Worm (Caenorhabditis elegans) whole organism, L4 larva: ENCODE results near the gene srg-40.

Source experiments
- F10B5.3 ChIP-seq: sonication (generic microtip); optimal IDR thresholded peaks from 2 replicates; lab custom pipeline; 2016; ENCODE audit warnings: mild to moderate bottlenecking, missing genetic modification characterization, missing compliant biosample characterization
- F37D6.2 ChIP-seq: sonication (generic microtip); optimal IDR thresholded peaks from 2 replicates; lab custom pipeline; 2016; ENCODE audit warnings: mild to moderate bottlenecking, missing genetic modification characterization, missing compliant biosample characterization
- F44E2.7 ChIP-seq: fragments of 200-800 bp; sonication (Bioruptor generic); IDR thresholded peaks from 2 replicates; pipeline ENCODE4 v2.1.2; 2022; ENCODE audit warnings: missing genetic modification characterization, missing compliant biosample characterization
- R02D3.7 ChIP-seq: fragments of 150-350 bp; sonication (generic microtip); optimal IDR thresholded peaks from 3 replicates; lab custom pipeline; 2014; ENCODE audit warnings: missing biosample characterization, missing genetic modification characterization
- T20F7.1 ChIP-seq: fragments of 200-800 bp; sonication (Bioruptor generic); optimal IDR thresholded peaks from 2 replicates; lab custom pipeline; 2018; ENCODE audit warnings: mild to moderate bottlenecking, missing genetic modification characterization, missing compliant biosample characterization
- T26A8.4 ChIP-seq: fragments of 200-800 bp; sonication (Bioruptor generic); IDR thresholded peaks from 2 replicates; pipeline ENCODE4 v1.3.6; 2022; ENCODE audit warnings: missing genetic modification characterization, missing compliant biosample characterization
- Y5F2A.4 ChIP-seq: fragments of 200-800 bp; sonication (Bioruptor generic); optimal IDR thresholded peaks from 2 replicates; lab custom pipeline; 2018; ENCODE audit warnings: mild to moderate bottlenecking, missing genetic modification characterization, missing compliant biosample characterization
- ZK546.5 ChIP-seq, 2 experiments: sonication (generic microtip); optimal IDR thresholded peaks; 2 replicates each; lab custom pipeline; 2017; ENCODE audit warnings: missing biosample characterization in 2 of 2, missing genetic modification characterization in 2 of 2
- aha-1 ChIP-seq: fragments of 150-350 bp; peaks from one replicate; lab custom pipeline; 2014; ENCODE audit warnings: missing biosample characterization, missing genetic modification characterization
- aly-2 ChIP-seq: sonication (generic microtip); optimal IDR thresholded peaks from 2 replicates; lab custom pipeline; 2018; ENCODE audit warnings: missing biosample characterization, missing genetic modification characterization
- attf-4 ChIP-seq: sonication (generic microtip); optimal IDR thresholded peaks from 3 replicates; lab custom pipeline; 2017; ENCODE audit warnings: missing biosample characterization, missing genetic modification characterization
- ceh-44 ChIP-seq: fragments of 200-800 bp; sonication (Bioruptor generic); IDR thresholded peaks from 2 replicates; pipeline ENCODE4 v1.3.6; 2022; ENCODE audit warnings: missing genetic modification reagents, missing genetic modification characterization, missing compliant biosample characterization
- ceh-62 ChIP-seq: sonication (generic microtip); optimal IDR thresholded peaks from 2 replicates; lab custom pipeline; 2017; ENCODE audit warnings: missing biosample characterization, missing genetic modification characterization
- ceh-82 ChIP-seq: sonication (generic microtip); optimal IDR thresholded peaks from 2 replicates; lab custom pipeline; 2017; ENCODE audit warnings: missing biosample characterization, missing genetic modification characterization
- ces-1 ChIP-seq: fragments of 150-350 bp; sonication (generic microtip); optimal IDR thresholded peaks from 4 replicates; lab custom pipeline; 2014; ENCODE audit warnings: missing biosample characterization, missing genetic modification reagents, missing genetic modification characterization
- cey-2 ChIP-seq: sonication (generic microtip); optimal IDR thresholded peaks from 3 replicates; lab custom pipeline; 2017; ENCODE audit warnings: missing genetic modification characterization, mild to moderate bottlenecking, missing compliant biosample characterization, antibody characterized with exemption, borderline replicate concordance; ENCODE audit not compliant: insufficient read depth
- ctbp-1 ChIP-seq: fragments of 200-800 bp; sonication (Bioruptor generic); IDR thresholded peaks from 2 replicates; pipeline ENCODE4 v1.3.6; 2022; ENCODE audit warnings: missing genetic modification reagents, missing genetic modification characterization, missing compliant biosample characterization
- dmd-8 ChIP-seq: fragments of 200-800 bp; sonication (Bioruptor generic); IDR thresholded peaks from 2 replicates; pipeline ENCODE4 v1.3.6; 2022; ENCODE audit warnings: missing genetic modification characterization, missing compliant biosample characterization
- dmd-9 ChIP-seq: fragments of 200-800 bp; sonication (Bioruptor generic); IDR thresholded peaks from 2 replicates; pipeline ENCODE4 v1.3.6; 2022; ENCODE audit warnings: missing genetic modification reagents, missing genetic modification characterization, missing compliant biosample characterization
- dpl-1 ChIP-seq: fragments of 150-350 bp; optimal IDR thresholded peaks from 2 replicates; lab custom pipeline; 2014; ENCODE audit warnings: missing biosample characterization, missing genetic modification reagents, missing genetic modification characterization
- egl-27 ChIP-seq: sonication (generic microtip); optimal IDR thresholded peaks from 3 replicates; lab custom pipeline; 2017; ENCODE audit warnings: missing biosample characterization, missing genetic modification reagents, missing genetic modification characterization
- egl-43 ChIP-seq: fragments of 200-800 bp; sonication (Bioruptor generic); IDR thresholded peaks from 2 replicates; pipeline ENCODE4 v1.3.6; 2022; ENCODE audit warnings: missing genetic modification reagents, missing genetic modification characterization, missing compliant biosample characterization
- fkh-10 ChIP-seq: fragments of 150-350 bp; optimal IDR thresholded peaks from 2 replicates; lab custom pipeline; 2014; ENCODE audit warnings: missing biosample characterization, missing genetic modification reagents, missing genetic modification characterization
- fos-1 ChIP-seq: fragments of 150-350 bp; optimal IDR thresholded peaks from 2 replicates; lab custom pipeline; 2014; ENCODE audit warnings: missing biosample characterization, missing genetic modification characterization
- hif-1 ChIP-seq, 2 experiments: sonication (generic microtip); optimal IDR thresholded peaks; 2 replicates each; lab custom pipeline; 2016 to 2017; ENCODE audit warnings: missing compliant biosample characterization in 2 of 2, missing genetic modification characterization in 2 of 2, missing genetic modification reagents in 2 of 2, missing genotype in 2 of 2, mild to moderate bottlenecking in 1 of 2
- hlh-30 ChIP-seq: sonication (generic microtip); optimal IDR thresholded peaks from 2 replicates; lab custom pipeline; 2017; ENCODE audit warnings: antibody characterized with exemption, mild to moderate bottlenecking, missing genetic modification characterization, missing compliant biosample characterization; ENCODE audit not compliant: insufficient read depth
- hmg-1.1 ChIP-seq: fragments of 200-800 bp; sonication (Bioruptor generic); IDR thresholded peaks from 2 replicates; pipeline ENCODE4 v1.3.6; 2022; ENCODE audit warnings: missing genetic modification reagents, missing genetic modification characterization, missing compliant biosample characterization
- lin-1 ChIP-seq: fragments of 200-800 bp; sonication (Bioruptor generic); IDR thresholded peaks from 2 replicates; pipeline ENCODE4 v1.3.6; 2022; ENCODE audit warnings: missing genetic modification reagents, missing genetic modification characterization, missing compliant biosample characterization
- lin-39 ChIP-seq: fragments of 150-350 bp; optimal IDR thresholded peaks from 2 replicates; lab custom pipeline; 2014; ENCODE audit warnings: missing biosample characterization, missing genetic modification reagents, missing genetic modification characterization
- lsy-2 ChIP-seq, 2 experiments: fragments of 150-350 bp in 1 of 2; sonication (generic microtip) in 1 of 2; optimal IDR thresholded peaks; 2 replicates each; lab custom pipeline; 2014 to 2017; ENCODE audit warnings: missing biosample characterization in 2 of 2, missing genetic modification characterization in 2 of 2
- madf-5 ChIP-seq, 2 experiments: fragments of 200-800 bp; sonication (Bioruptor generic); IDR thresholded peaks; 2 replicates each; pipeline ENCODE4 v1.3.6; 2022; ENCODE audit warnings: missing compliant biosample characterization in 2 of 2, missing genetic modification characterization in 2 of 2
- mdl-1 ChIP-seq, 2 experiments: fragments of 150-350 bp in 1 of 2; sonication (generic microtip) in 1 of 2; optimal IDR thresholded peaks; 2 replicates each; lab custom pipeline; 2014 to 2017; ENCODE audit warnings: missing biosample characterization in 2 of 2, missing genetic modification characterization in 2 of 2
- mdt-29 ChIP-seq: fragments of 200-800 bp; sonication (Bioruptor generic); IDR thresholded peaks from 2 replicates; pipeline ENCODE4 v1.3.6; 2022; ENCODE audit warnings: missing genetic modification reagents, missing genetic modification characterization, missing compliant biosample characterization
- mep-1 ChIP-seq: fragments of 150-350 bp; sonication (generic microtip); optimal IDR thresholded peaks from 3 replicates; lab custom pipeline; 2014; ENCODE audit warnings: missing biosample characterization, missing genetic modification characterization
- mes-2 ChIP-seq: sonication (generic microtip); optimal IDR thresholded peaks from 2 replicates; lab custom pipeline; 2016; ENCODE audit warnings: missing genotype, mild to moderate bottlenecking, missing genetic modification characterization, missing compliant biosample characterization; ENCODE audit not compliant: poor library complexity, severe bottlenecking
- mxl-2 ChIP-seq: fragments of 200-800 bp; sonication (Bioruptor generic); conservative IDR thresholded peaks from 2 replicates; pipeline ENCODE4 v1.3.6; 2022; ENCODE audit warnings: missing genetic modification reagents, missing genetic modification characterization, missing compliant biosample characterization
- nhr-237 ChIP-seq: sonication (generic microtip); optimal IDR thresholded peaks from 2 replicates; lab custom pipeline; 2017; ENCODE audit warnings: missing biosample characterization, missing genetic modification characterization
- nhr-41 ChIP-seq: fragments of 200-800 bp; sonication (Bioruptor generic); IDR thresholded peaks from 2 replicates; pipeline ENCODE4 v1.3.6; 2022; ENCODE audit warnings: missing genetic modification reagents, missing genetic modification characterization, missing compliant biosample characterization
- nhr-48 ChIP-seq: sonication (generic microtip); optimal IDR thresholded peaks from 2 replicates; lab custom pipeline; 2016; ENCODE audit warnings: mild to moderate bottlenecking, missing genetic modification characterization, missing compliant biosample characterization
- nhr-6 ChIP-seq: fragments of 150-350 bp; optimal IDR thresholded peaks from 2 replicates; lab custom pipeline; 2014; ENCODE audit warnings: missing biosample characterization, missing genetic modification characterization
- pha-4 ChIP-seq, 2 experiments: fragments of 150-350 bp in 1 of 2; fragments of 200-800 bp in 1 of 2; sonication (Bioruptor generic) in 1 of 2; IDR thresholded peaks in 1 of 2; optimal IDR thresholded peaks in 1 of 2; 2 replicates each; pipeline versions ENCODE4 v1.3.6 to Lab custom; 2014 to 2022; ENCODE audit warnings: missing genetic modification characterization in 2 of 2, missing genetic modification reagents in 2 of 2, missing biosample characterization in 1 of 2, missing compliant biosample characterization in 1 of 2
- rbr-2 ChIP-seq: sonication (generic microtip); optimal IDR thresholded peaks from 2 replicates; lab custom pipeline; 2016; ENCODE audit warnings: missing genotype, missing genetic modification characterization, missing compliant biosample characterization
- snpc-1.2 ChIP-seq: fragments of 200-800 bp; sonication (Bioruptor generic); IDR thresholded peaks from 2 replicates; pipeline ENCODE4 v1.3.6; 2022; ENCODE audit warnings: missing genetic modification reagents, missing genetic modification characterization, missing compliant biosample characterization
- spr-1 ChIP-seq: sonication (generic microtip); optimal IDR thresholded peaks from 2 replicates; lab custom pipeline; 2016; ENCODE audit warnings: mild to moderate bottlenecking, missing genetic modification characterization, missing compliant biosample characterization
- tag-97 ChIP-seq: fragments of 200-800 bp; sonication (Bioruptor generic); IDR thresholded peaks from 2 replicates; pipeline ENCODE4 v1.3.6; 2022; ENCODE audit warnings: missing genetic modification characterization, missing compliant biosample characterization
- tra-1 ChIP-seq: fragments of 200-800 bp; sonication (Bioruptor generic); IDR thresholded peaks from 2 replicates; pipeline ENCODE4 v1.3.6; 2022; ENCODE audit warnings: missing genetic modification reagents, missing genetic modification characterization, missing compliant biosample characterization
- unc-62 ChIP-seq, 3 experiments: fragments of 150-350 bp in 1 of 3; sonication (generic microtip); optimal IDR thresholded peaks in 2 of 3; peaks in 1 of 3; 1 replicate in 1 of 3; 2 replicates in 2 of 3; lab custom pipeline; 2014 to 2017; ENCODE audit warnings: missing biosample characterization in 3 of 3, missing genetic modification characterization in 3 of 3, missing genetic modification reagents in 3 of 3, missing genotype in 1 of 3
- zag-1 ChIP-seq: fragments of 150-350 bp; optimal IDR thresholded peaks from 2 replicates; lab custom pipeline; 2014; ENCODE audit warnings: missing biosample characterization, missing genetic modification characterization
- zip-2 ChIP-seq: fragments of 150-350 bp; optimal IDR thresholded peaks from 2 replicates; lab custom pipeline; 2014; ENCODE audit warnings: missing biosample characterization, missing genetic modification characterization
- ztf-11 ChIP-seq: fragments of 150-350 bp; optimal IDR thresholded peaks from 2 replicates; lab custom pipeline; 2014; ENCODE audit warnings: missing biosample characterization, missing genetic modification characterization
- ztf-7 ChIP-seq: fragments of 150-350 bp; optimal IDR thresholded peaks from 2 replicates; lab custom pipeline; 2014; ENCODE audit warnings: missing biosample characterization, missing genetic modification characterization

srg-40 gene

DNA sequence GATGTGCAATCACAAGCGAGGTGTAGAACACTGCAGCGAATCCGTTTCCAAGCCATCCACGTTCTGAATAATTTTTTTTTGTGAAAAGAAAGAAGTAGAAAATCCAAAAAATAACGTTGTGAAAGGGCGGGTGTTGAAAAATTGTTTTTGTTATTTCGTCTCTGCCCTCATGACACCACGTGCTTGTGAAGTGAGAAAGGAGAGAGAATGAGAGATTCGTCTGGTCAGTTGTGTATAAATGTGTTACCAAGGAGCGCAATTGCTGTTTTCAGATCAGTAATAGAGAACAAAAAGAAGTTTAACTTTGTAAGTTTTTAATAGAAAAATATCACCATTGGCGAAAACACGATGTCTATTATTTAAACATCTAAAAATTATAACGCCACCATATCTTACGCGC lies 43.1 kb downstream of the srg-40 start (continued):
- TF ChIP-seq T26A8.4 (GFP tag; lab: Robert Waterston, UW) (no peak), snpc-1.2 (GFP tag; lab: Robert Waterston, UW) (no peak), lsy-2 (tag; optimal IDR thresholded peaks at IDR 0.05; lab: Kevin White, UChicago) (peak in 1 of 2 experiments; percentile 33), R02D3.7 (no peak), nhr-41 (no peak), madf-5 (GFP tag; IDR thresholded peaks at IDR 0.05; lab: Robert Waterston, UW) (no peak), pha-4 (GFP tag; IDR thresholded peaks at IDR 0.05; lab: Robert Waterston, UW) (no peak), pha-4 (tag; optimal IDR thresholded peaks at IDR 0.05; lab: Kevin White, UChicago) (no peak), F44E2.7 (GFP tag; lab: Robert Waterston, UW) (no peak), Y5F2A.4 (GFP tag; lab: Kevin White, UChicago) (no peak), mes-2 (tag; lab: Kevin White, UChicago) (peak; percentile 15), ceh-82 (no peak), dmd-8 (GFP tag; lab: Robert Waterston, UW) (no peak), tag-97 (GFP tag; lab: Robert Waterston, UW) (no peak), zag-1 (no peak), aly-2 (tag; lab: Kevin White, UChicago) (no peak), lin-1 (GFP tag; lab: Robert Waterston, UW) (no peak), lin-39 (tag; lab: Kevin White, UChicago) (no peak), nhr-237 (tag; lab: Kevin White, UChicago) (no peak), F37D6.2 (tag; lab: Kevin White, UChicago) (no peak), dpl-1 (GFP tag; lab: Kevin White, UChicago) (no peak), hlh-30 (tag; lab: Kevin White, UChicago) (peak; percentile 93), egl-43 (GFP tag; lab: Robert Waterston, UW) (no peak), T20F7.1 (no peak), ceh-62 (tag; lab: Kevin White, UChicago) (no peak), ctbp-1 (GFP tag; lab: Robert Waterston, UW) (no peak), mxl-2 (GFP tag; lab: Robert Waterston, UW) (no peak), nhr-6 (tag; lab: Kevin White, UChicago) (peak; percentile 38), cey-2 (tag; lab: Kevin White, UChicago) (no peak), rbr-2 (no peak), zip-2 (no peak), fos-1 (tag; lab: Kevin White, UChicago) (no peak), F10B5.3 (tag; lab: Kevin White, UChicago) (no peak), nhr-48 (no peak), mdl-1 (tag; optimal IDR thresholded peaks at IDR 0.05; lab: Kevin White, UChicago) (peak; percentile 56 to 90), hmg-1.1 (0 out of 2 replicates have a peak, but pooled peaks have one; percentile 14), ZK546.5 (tag; optimal IDR thresholded peaks at IDR 0.05; lab: Kevin White, UChicago) (no peak), ztf-7 (tag; lab: Kevin White, UChicago) (no peak), dmd-9 (GFP tag; lab: Robert Waterston, UW) (no peak), mep-1 (tag; lab: Kevin White, UChicago) (peak; percentile 49), fkh-10 (GFP tag; lab: Kevin White, UChicago) (no peak), hif-1 (tag; optimal IDR thresholded peaks at IDR 0.05; lab: Kevin White, UChicago) (no peak), spr-1 (tag; lab: Kevin White, UChicago) (no peak), ztf-11 (tag; lab: Kevin White, UChicago) (no peak), unc-62 (GFP tag; optimal IDR thresholded peaks at IDR 0.05 in 1 of 2; lab: Kevin White, UChicago) (no peak), unc-62 (tag; optimal IDR thresholded peaks at IDR 0.05; lab: Kevin White, UChicago) (no peak), egl-27 (no peak), mdt-29 (no peak), aha-1 (tag; lab: Kevin White, UChicago) (peak; percentile 37), ces-1 (no peak), ceh-44 (GFP tag; lab: Robert Waterston, UW) (no peak), tra-1 (no peak), attf-4 (tag; lab: Kevin White, UChicago) (no peak)
